Worm (Caenorhabditis elegans) whole organism, L4 larva: Measurements from ENCODE around the gene F18E9.7.

Experiments used
- F49E8.2 ChIP-seq: sonication (generic microtip); optimal IDR thresholded peaks from 2 replicates; lab custom pipeline; 2016; ENCODE audit warnings: missing compliant biosample characterization, mild to moderate bottlenecking, missing genetic modification characterization, borderline replicate concordance
- T26A8.4 ChIP-seq: fragments of 200-800 bp; sonication (Bioruptor generic); IDR thresholded peaks from 2 replicates; pipeline ENCODE4 v1.3.6; 2022; ENCODE audit warnings: missing genetic modification characterization, missing compliant biosample characterization
- aha-1 ChIP-seq: fragments of 150-350 bp; peaks from one replicate; lab custom pipeline; 2014; ENCODE audit warnings: missing biosample characterization, missing genetic modification characterization
- ama-1 ChIP-seq: fragments of 150-350 bp; optimal IDR thresholded peaks from 2 replicates; lab custom pipeline; 2014; ENCODE audit warnings: inconsistent platforms, mixed read lengths
- arid-1 ChIP-seq: fragments of 200-800 bp; sonication (Bioruptor generic); conservative IDR thresholded peaks from 2 replicates; pipeline ENCODE4 v1.3.6; 2022; ENCODE audit warnings: missing genetic modification reagents, missing genetic modification characterization, missing compliant biosample characterization
- ceh-20 ChIP-seq: fragments of 200-800 bp; sonication (Bioruptor generic); IDR thresholded peaks from 2 replicates; pipeline ENCODE4 v1.3.6; 2022; ENCODE audit warnings: missing genetic modification reagents, missing genetic modification characterization, missing compliant biosample characterization
- ceh-82 ChIP-seq: sonication (generic microtip); optimal IDR thresholded peaks from 2 replicates; lab custom pipeline; 2017; ENCODE audit warnings: missing biosample characterization, missing genetic modification characterization
- daf-16 ChIP-seq, 3 experiments: sonication (generic microtip); optimal IDR thresholded peaks; 2 replicates each; lab custom pipeline; 2016 to 2017; ENCODE audit warnings: missing genetic modification characterization in 3 of 3, missing genetic modification reagents in 3 of 3, mild to moderate bottlenecking in 2 of 3, missing compliant biosample characterization in 2 of 3, missing biosample characterization in 1 of 3, moderate library complexity in 1 of 3
- daf-8 ChIP-seq: fragments of 200-800 bp; sonication (Bioruptor generic); IDR thresholded peaks from 2 replicates; pipeline ENCODE4 v1.3.6; 2022; ENCODE audit warnings: missing genetic modification characterization, missing compliant biosample characterization
- dmd-6 ChIP-seq: fragments of 200-800 bp; sonication (Bioruptor generic); IDR thresholded peaks from 2 replicates; pipeline ENCODE4 v1.3.6; 2022; ENCODE audit warnings: missing genetic modification reagents, missing genetic modification characterization, missing compliant biosample characterization
- dmd-8 ChIP-seq: fragments of 200-800 bp; sonication (Bioruptor generic); IDR thresholded peaks from 2 replicates; pipeline ENCODE4 v1.3.6; 2022; ENCODE audit warnings: missing genetic modification characterization, missing compliant biosample characterization
- dpl-1 ChIP-seq: fragments of 150-350 bp; optimal IDR thresholded peaks from 2 replicates; lab custom pipeline; 2014; ENCODE audit warnings: missing biosample characterization, missing genetic modification reagents, missing genetic modification characterization
- dve-1 ChIP-seq: sonication (generic microtip); optimal IDR thresholded peaks from 2 replicates; lab custom pipeline; 2017; ENCODE audit warnings: antibody characterized with exemption, mild to moderate bottlenecking, missing genetic modification characterization, missing compliant biosample characterization; ENCODE audit not compliant: insufficient read depth
- fkh-10 ChIP-seq: fragments of 150-350 bp; optimal IDR thresholded peaks from 2 replicates; lab custom pipeline; 2014; ENCODE audit warnings: missing biosample characterization, missing genetic modification reagents, missing genetic modification characterization
- hif-1 ChIP-seq, 2 experiments: sonication (generic microtip); optimal IDR thresholded peaks; 2 replicates each; lab custom pipeline; 2016 to 2017; ENCODE audit warnings: missing compliant biosample characterization in 2 of 2, missing genetic modification characterization in 2 of 2, missing genetic modification reagents in 2 of 2, missing genotype in 2 of 2, mild to moderate bottlenecking in 1 of 2
- hlh-11 ChIP-seq: fragments of 200-800 bp; sonication (Bioruptor generic); optimal IDR thresholded peaks from 2 replicates; lab custom pipeline; 2018; ENCODE audit warnings: mild to moderate bottlenecking, missing genetic modification characterization, missing compliant biosample characterization
- hmg-1.1 ChIP-seq: fragments of 200-800 bp; sonication (Bioruptor generic); IDR thresholded peaks from 2 replicates; pipeline ENCODE4 v1.3.6; 2022; ENCODE audit warnings: missing genetic modification reagents, missing genetic modification characterization, missing compliant biosample characterization
- lin-1 ChIP-seq: fragments of 200-800 bp; sonication (Bioruptor generic); IDR thresholded peaks from 2 replicates; pipeline ENCODE4 v1.3.6; 2022; ENCODE audit warnings: missing genetic modification reagents, missing genetic modification characterization, missing compliant biosample characterization
- lin-15B ChIP-seq: fragments of 150-350 bp; sonication (generic microtip); optimal IDR thresholded peaks from 3 replicates; lab custom pipeline; 2014; ENCODE audit warnings: missing biosample characterization, missing genetic modification characterization
- lin-29 ChIP-seq: fragments of 200-800 bp; sonication (Bioruptor generic); IDR thresholded peaks from 2 replicates; pipeline ENCODE4 v1.3.6; 2022; ENCODE audit warnings: missing genetic modification reagents, missing genetic modification characterization, missing compliant biosample characterization
- lin-38 ChIP-seq: fragments of 200-800 bp; sonication (Bioruptor generic); IDR thresholded peaks from 2 replicates; pipeline ENCODE4 v1.3.6; 2022; ENCODE audit warnings: missing genetic modification reagents, missing genetic modification characterization, missing compliant biosample characterization
- lsy-2 ChIP-seq, 2 experiments: fragments of 150-350 bp in 1 of 2; sonication (generic microtip) in 1 of 2; optimal IDR thresholded peaks; 2 replicates each; lab custom pipeline; 2014 to 2017; ENCODE audit warnings: missing biosample characterization in 2 of 2, missing genetic modification characterization in 2 of 2
- madf-5 ChIP-seq, 2 experiments: fragments of 200-800 bp; sonication (Bioruptor generic); IDR thresholded peaks; 2 replicates each; pipeline ENCODE4 v1.3.6; 2022; ENCODE audit warnings: missing compliant biosample characterization in 2 of 2, missing genetic modification characterization in 2 of 2
- mdt-29 ChIP-seq: fragments of 200-800 bp; sonication (Bioruptor generic); IDR thresholded peaks from 2 replicates; pipeline ENCODE4 v1.3.6; 2022; ENCODE audit warnings: missing genetic modification reagents, missing genetic modification characterization, missing compliant biosample characterization
- mep-1 ChIP-seq: fragments of 150-350 bp; sonication (generic microtip); optimal IDR thresholded peaks from 3 replicates; lab custom pipeline; 2014; ENCODE audit warnings: missing biosample characterization, missing genetic modification characterization
- mes-2 ChIP-seq: sonication (generic microtip); optimal IDR thresholded peaks from 2 replicates; lab custom pipeline; 2016; ENCODE audit warnings: missing genotype, mild to moderate bottlenecking, missing genetic modification characterization, missing compliant biosample characterization; ENCODE audit not compliant: poor library complexity, severe bottlenecking
- mxl-3 ChIP-seq: fragments of 200-800 bp; sonication (Bioruptor generic); optimal IDR thresholded peaks from 2 replicates; lab custom pipeline; 2018; ENCODE audit warnings: mild to moderate bottlenecking, missing genetic modification characterization, missing compliant biosample characterization
- nhr-10 ChIP-seq: fragments of 150-350 bp; optimal IDR thresholded peaks from 2 replicates; lab custom pipeline; 2014; ENCODE audit warnings: missing biosample characterization, missing genetic modification characterization
- nhr-102 ChIP-seq: sonication (generic microtip); optimal IDR thresholded peaks from 2 replicates; lab custom pipeline; 2016; ENCODE audit warnings: mild to moderate bottlenecking, missing genetic modification characterization, moderate library complexity, missing compliant biosample characterization
- nhr-25 ChIP-seq: sonication (generic microtip); optimal IDR thresholded peaks from 2 replicates; lab custom pipeline; 2017; ENCODE audit warnings: missing genetic modification characterization, mild to moderate bottlenecking, missing compliant biosample characterization, antibody characterized with exemption, moderate library complexity, borderline replicate concordance; ENCODE audit not compliant: insufficient read depth
- nhr-28 ChIP-seq: fragments of 150-350 bp; optimal IDR thresholded peaks from 2 replicates; lab custom pipeline; 2014; ENCODE audit warnings: missing biosample characterization, missing genetic modification characterization
- nhr-42 ChIP-seq: fragments of 200-800 bp; sonication (Bioruptor generic); IDR thresholded peaks from 2 replicates; pipeline ENCODE4 v1.3.6; 2022; ENCODE audit warnings: missing genetic modification characterization, missing compliant biosample characterization
- nhr-48 ChIP-seq: sonication (generic microtip); optimal IDR thresholded peaks from 2 replicates; lab custom pipeline; 2016; ENCODE audit warnings: mild to moderate bottlenecking, missing genetic modification characterization, missing compliant biosample characterization
- nhr-6 ChIP-seq: fragments of 150-350 bp; optimal IDR thresholded peaks from 2 replicates; lab custom pipeline; 2014; ENCODE audit warnings: missing biosample characterization, missing genetic modification characterization
- pha-4 ChIP-seq, 2 experiments: fragments of 150-350 bp in 1 of 2; fragments of 200-800 bp in 1 of 2; sonication (Bioruptor generic) in 1 of 2; IDR thresholded peaks in 1 of 2; optimal IDR thresholded peaks in 1 of 2; 2 replicates each; pipeline versions ENCODE4 v1.3.6 to Lab custom; 2014 to 2022; ENCODE audit warnings: missing genetic modification characterization in 2 of 2, missing genetic modification reagents in 2 of 2, missing biosample characterization in 1 of 2, missing compliant biosample characterization in 1 of 2
- pqm-1 ChIP-seq: sonication (generic microtip); optimal IDR thresholded peaks from 2 replicates; lab custom pipeline; 2017; ENCODE audit warnings: missing biosample characterization, missing genetic modification characterization
- saeg-2 ChIP-seq: fragments of 200-800 bp; sonication (Bioruptor generic); IDR thresholded peaks from 2 replicates; pipeline ENCODE4 v1.3.6; 2022; ENCODE audit warnings: missing genetic modification reagents, missing genetic modification characterization, missing compliant biosample characterization
- set-16 ChIP-seq: fragments of 200-800 bp; sonication (Bioruptor generic); IDR thresholded peaks from 2 replicates; pipeline ENCODE4 v1.3.6; 2022; ENCODE audit warnings: missing genetic modification reagents, missing genetic modification characterization, missing compliant biosample characterization
- skn-1 ChIP-seq: fragments of 150-350 bp; optimal IDR thresholded peaks from 2 replicates; lab custom pipeline; 2014; ENCODE audit warnings: missing biosample characterization, missing genetic modification characterization
- snpc-4 ChIP-seq: fragments of 150-350 bp; optimal IDR thresholded peaks from 2 replicates; lab custom pipeline; 2014; ENCODE audit warnings: missing biosample characterization, missing genetic modification characterization
- tra-1 ChIP-seq: fragments of 200-800 bp; sonication (Bioruptor generic); IDR thresholded peaks from 2 replicates; pipeline ENCODE4 v1.3.6; 2022; ENCODE audit warnings: missing genetic modification reagents, missing genetic modification characterization, missing compliant biosample characterization
- unc-39 ChIP-seq: sonication (generic microtip); optimal IDR thresholded peaks from 2 replicates; lab custom pipeline; 2017; ENCODE audit warnings: missing biosample characterization, missing genetic modification characterization
- unc-62 ChIP-seq, 3 experiments: fragments of 150-350 bp in 1 of 3; sonication (generic microtip); optimal IDR thresholded peaks in 2 of 3; peaks in 1 of 3; 1 replicate in 1 of 3; 2 replicates in 2 of 3; lab custom pipeline; 2014 to 2017; ENCODE audit warnings: missing biosample characterization in 3 of 3, missing genetic modification characterization in 3 of 3, missing genetic modification reagents in 3 of 3, missing genotype in 1 of 3
- vab-7 ChIP-seq: fragments of 200-800 bp; sonication (Bioruptor generic); IDR thresholded peaks from 2 replicates; pipeline ENCODE4 v1.3.6; 2022; ENCODE audit warnings: missing genetic modification reagents, missing genetic modification characterization, missing compliant biosample characterization

Gene F18E9.7

DNA sequence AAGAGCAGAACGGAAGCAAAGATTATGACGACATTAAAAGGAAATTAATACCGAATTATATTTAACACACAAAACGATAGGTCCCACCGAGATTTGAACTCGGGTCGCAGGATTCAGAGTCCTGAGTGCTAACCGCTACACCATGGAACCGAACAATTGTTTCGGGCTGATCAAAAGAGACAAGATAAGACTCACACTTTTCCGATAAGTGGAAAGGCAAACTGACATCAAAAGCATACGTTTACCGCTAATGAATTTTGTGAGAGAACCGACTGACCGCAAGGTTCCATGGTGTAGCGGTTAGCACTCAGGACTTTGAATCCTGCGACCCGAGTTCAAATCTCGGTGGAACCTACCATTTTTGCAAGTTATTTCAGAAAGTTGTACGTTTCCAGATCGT lies 11.2 kb upstream of the F18E9.7 start (continued):
- TF ChIP-seq T26A8.4 (peak; percentile 75; the same call in 1 of the 2 replicates), nhr-10 (tag; lab: Kevin White, UChicago) (no peak), dmd-8 (GFP tag; lab: Robert Waterston, UW) (peak; percentile 74; the same call in 1 of the 2 replicates), hmg-1.1 (GFP tag; lab: Robert Waterston, UW) (peak; percentile 75), fkh-10 (no peak), ama-1 (lab: Kevin White, UChicago) (no peak), unc-62 (GFP tag; optimal IDR thresholded peaks at IDR 0.05 in 1 of 2; lab: Kevin White, UChicago) (peak in 1 of 2 experiments; percentile 57), unc-62 (tag; optimal IDR thresholded peaks at IDR 0.05; lab: Kevin White, UChicago) (no peak), unc-39 (tag; lab: Kevin White, UChicago) (no peak)

DNA sequence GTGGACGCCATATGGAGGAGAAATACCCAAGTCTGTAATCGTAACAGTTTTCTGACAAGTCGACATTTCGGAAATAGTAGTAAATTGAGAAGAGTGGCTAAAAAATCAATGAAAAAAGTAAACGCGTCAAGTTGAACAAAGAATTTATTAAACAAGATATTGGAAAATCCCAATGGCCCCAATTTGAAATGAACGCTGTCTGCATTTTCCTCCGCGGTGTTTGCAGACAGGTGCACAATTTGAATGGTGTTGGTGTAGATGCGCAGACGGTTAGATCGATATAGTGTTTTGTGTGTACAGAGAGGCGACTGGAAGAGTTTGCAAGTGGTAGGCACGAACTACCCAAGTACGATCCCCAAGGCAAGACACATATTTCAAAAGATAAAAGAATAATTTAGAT lies 7.5 kb upstream of the F18E9.7 start, which contains the start of the genes H35N09.2 and H35N09.1:
Gene H35N09.2 (minus strand): TSS at position 54 of the 400 bp plus-strand sequence.
Gene H35N09.1 (plus strand): TSS at position 335 of the 400 bp plus-strand sequence.
- TF ChIP-seq set-16 (GFP tag; lab: Robert Waterston, UW) = no peak
- no peak for TF ChIP-seq skn-1
- TF ChIP-seq daf-16 (GFP tag; optimal IDR thresholded peaks at IDR 0.05; lab: Kevin White, UChicago) = no peak
- peak; percentile 83 for TF ChIP-seq daf-16 (tag; optimal IDR thresholded peaks at IDR 0.05; lab: Kevin White, UChicago)
- TF ChIP-seq hlh-11 (tag; lab: Kevin White, UChicago) = peak; percentile 48
- peak; percentile 60 for TF ChIP-seq mep-1
- peak; percentile 52 for TF ChIP-seq dpl-1 (GFP tag; lab: Kevin White, UChicago)
- TF ChIP-seq hif-1 (tag; optimal IDR thresholded peaks at IDR 0.05; lab: Kevin White, UChicago) = peak in 1 of 2 experiments; percentile 12
- TF ChIP-seq nhr-48 (tag; lab: Kevin White, UChicago) = no peak
- TF ChIP-seq arid-1 (GFP tag; lab: Robert Waterston, UW) = no peak
- peak; percentile 63 for TF ChIP-seq dve-1
- TF ChIP-seq dmd-6 (GFP tag; lab: Robert Waterston, UW) = peak; percentile 39; the same call in 1 of the 2 replicates
- TF ChIP-seq madf-5 (GFP tag; IDR thresholded peaks at IDR 0.05; lab: Robert Waterston, UW) = no peak
- peak; percentile 34 for TF ChIP-seq nhr-6
- TF ChIP-seq vab-7 = no peak
- peak; percentile 71 for TF ChIP-seq mes-2 (tag; lab: Kevin White, UChicago)
- TF ChIP-seq pha-4 (GFP tag; IDR thresholded peaks at IDR 0.05; lab: Robert Waterston, UW) = no peak
- TF ChIP-seq pha-4 (tag; optimal IDR thresholded peaks at IDR 0.05; lab: Kevin White, UChicago) = peak; percentile 85
- no peak for TF ChIP-seq ceh-82 (tag; lab: Kevin White, UChicago)
- peak; percentile 50; the same call in 1 of the 2 replicates for TF ChIP-seq hmg-1.1 (GFP tag; lab: Robert Waterston, UW)
- TF ChIP-seq lsy-2 (tag; optimal IDR thresholded peaks at IDR 0.05; lab: Kevin White, UChicago) = peak in 1 of 2 experiments; percentile 55
- TF ChIP-seq nhr-28 (tag; lab: Kevin White, UChicago) = peak; percentile 41

DNA sequence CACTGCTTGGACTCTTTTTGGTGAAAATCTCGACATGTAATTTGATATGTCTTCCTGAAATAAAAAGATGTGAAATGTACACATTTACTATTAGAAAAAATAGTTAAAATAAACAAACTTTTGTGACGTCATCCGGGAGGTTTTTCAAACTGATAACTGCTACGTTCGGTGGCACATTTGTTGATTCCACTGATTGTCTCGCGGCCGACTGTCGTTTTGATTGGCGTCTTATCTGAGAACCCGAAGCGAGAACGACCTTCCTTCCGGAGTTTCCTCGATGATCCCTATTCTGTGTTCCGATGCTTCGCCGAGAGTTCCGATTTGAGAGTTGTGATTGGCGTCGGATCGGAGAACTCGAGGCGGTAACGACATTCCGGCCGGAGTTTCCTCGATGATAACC lies 6.6 kb upstream of the F18E9.7 start:
- TF ChIP-seq pqm-1 (tag; lab: Kevin White, UChicago) = peak; percentile 57
- TF ChIP-seq tra-1 (GFP tag; lab: Robert Waterston, UW) = peak; percentile 63
- TF ChIP-seq ceh-20 (GFP tag; lab: Robert Waterston, UW) = no peak
- TF ChIP-seq dve-1 = peak; percentile 63
- no peak for TF ChIP-seq saeg-2
- peak; percentile 79 for TF ChIP-seq hlh-11 (tag; lab: Kevin White, UChicago)
- TF ChIP-seq snpc-4 = no peak
- TF ChIP-seq aha-1 = peak; percentile 89
- TF ChIP-seq lin-38 (GFP tag; lab: Robert Waterston, UW) = no peak
- peak; percentile 10 for TF ChIP-seq mxl-3
- TF ChIP-seq mdt-29 = peak; percentile 60; the same call in 1 of the 2 replicates
- peak; percentile 43 for TF ChIP-seq nhr-102 (tag; lab: Kevin White, UChicago)
- TF ChIP-seq daf-16 (GFP tag; optimal IDR thresholded peaks at IDR 0.05; lab: Kevin White, UChicago) = peak in 1 of 2 experiments; percentile 67
- TF ChIP-seq daf-16 (tag; optimal IDR thresholded peaks at IDR 0.05; lab: Kevin White, UChicago) = peak; percentile 80
- TF ChIP-seq lin-29 (GFP tag; lab: Robert Waterston, UW) = no peak
- no peak for TF ChIP-seq pha-4 (GFP tag; IDR thresholded peaks at IDR 0.05; lab: Robert Waterston, UW)
- TF ChIP-seq pha-4 (tag; optimal IDR thresholded peaks at IDR 0.05; lab: Kevin White, UChicago) = no peak
- TF ChIP-seq nhr-48 (tag; lab: Kevin White, UChicago) = peak; percentile 7
- peak; percentile 88 for TF ChIP-seq dmd-6 (GFP tag; lab: Robert Waterston, UW)
- no peak for TF ChIP-seq lin-15B (tag; lab: Kevin White, UChicago)
- TF ChIP-seq F49E8.2 (tag; lab: Kevin White, UChicago) = no peak
- no peak for TF ChIP-seq daf-8 (GFP tag; lab: Robert Waterston, UW)
- TF ChIP-seq lin-1 (GFP tag; lab: Robert Waterston, UW) = peak; percentile 80
- no peak for TF ChIP-seq nhr-42 (GFP tag; lab: Robert Waterston, UW)
- TF ChIP-seq hif-1 (tag; optimal IDR thresholded peaks at IDR 0.05; lab: Kevin White, UChicago) = no peak
- no peak for TF ChIP-seq nhr-25 (tag; lab: Kevin White, UChicago)
